Worm (Caenorhabditis elegans) whole organism, young adult: ENCODE results near the gene F44D12.10.
A peak's percentile ranks its signal among the peaks of the same experiment; 100 is the strongest.

ENCODE experiments used
- B0336.3 ChIP-seq: fragments of 200-800 bp; sonication (Bioruptor generic); IDR thresholded peaks from 2 replicates; pipeline ENCODE4 v1.3.6; 2022; ENCODE audit warnings: missing genetic modification characterization, missing compliant biosample characterization
- F22D6.2 ChIP-seq: sonication (generic microtip); optimal IDR thresholded peaks from 2 replicates; lab custom pipeline; 2016; ENCODE audit warnings: mild to moderate bottlenecking, missing genetic modification characterization, missing compliant biosample characterization
- F23B12.7 ChIP-seq: sonication (generic microtip); optimal IDR thresholded peaks from 2 replicates; lab custom pipeline; 2017; ENCODE audit warnings: missing genetic modification characterization, mild to moderate bottlenecking, missing compliant biosample characterization, antibody characterized with exemption, moderate library complexity; ENCODE audit not compliant: insufficient read depth
- F39B2.1 ChIP-seq: fragments of 200-800 bp; sonication (Bioruptor generic); IDR thresholded peaks from 2 replicates; pipeline ENCODE4 v1.3.6; 2022; ENCODE audit warnings: missing genetic modification reagents, missing genetic modification characterization, missing compliant biosample characterization
- K12H6.12 ChIP-seq: fragments of 200-800 bp; sonication (Bioruptor generic); optimal IDR thresholded peaks from 2 replicates; lab custom pipeline; 2018; ENCODE audit warnings: mild to moderate bottlenecking, missing genetic modification characterization, missing compliant biosample characterization
- Y53G8AR.9 ChIP-seq: fragments of 200-800 bp; sonication (Bioruptor generic); conservative IDR thresholded peaks from 2 replicates; pipeline ENCODE4 v1.3.6; 2022; ENCODE audit warnings: missing genetic modification reagents, missing genetic modification characterization, missing compliant biosample characterization
- Y56A3A.18 ChIP-seq: fragments of 200-800 bp; sonication (Bioruptor generic); IDR thresholded peaks from 2 replicates; pipeline ENCODE4 v1.3.6; 2022; ENCODE audit warnings: missing genetic modification reagents, missing genetic modification characterization, missing compliant biosample characterization
- Y67H2A.10 ChIP-seq: fragments of 200-800 bp; sonication (Bioruptor generic); conservative IDR thresholded peaks from 2 replicates; pipeline ENCODE4 v1.3.6; 2022; ENCODE audit warnings: missing genetic modification reagents, missing genetic modification characterization, missing compliant biosample characterization
- atf-7 ChIP-seq: sonication (generic microtip); optimal IDR thresholded peaks from 2 replicates; lab custom pipeline; 2017; ENCODE audit warnings: mild to moderate bottlenecking, missing genetic modification characterization, missing compliant biosample characterization
- athp-1 ChIP-seq: sonication (generic microtip); optimal IDR thresholded peaks from 2 replicates; lab custom pipeline; 2017; ENCODE audit warnings: mild to moderate bottlenecking, missing genetic modification characterization, missing compliant biosample characterization
- attf-3 ChIP-seq: fragments of 200-800 bp; sonication (Bioruptor generic); conservative IDR thresholded peaks from 2 replicates; pipeline ENCODE4 v1.3.6; 2022; ENCODE audit warnings: missing genetic modification reagents, missing genetic modification characterization, missing compliant biosample characterization
- ceh-100 ChIP-seq: fragments of 200-800 bp; sonication (Bioruptor generic); IDR thresholded peaks from 2 replicates; pipeline ENCODE4 v1.3.6; 2022; ENCODE audit warnings: missing genetic modification reagents, missing genetic modification characterization, missing compliant biosample characterization
- ceh-58 ChIP-seq: fragments of 200-800 bp; sonication (Bioruptor generic); IDR thresholded peaks from 2 replicates; pipeline ENCODE4 v1.3.6; 2022; ENCODE audit warnings: missing genetic modification characterization, missing compliant biosample characterization
- ceh-91 ChIP-seq: fragments of 200-800 bp; sonication (Bioruptor generic); IDR thresholded peaks from 2 replicates; pipeline ENCODE4 v1.3.6; 2022; ENCODE audit warnings: missing genetic modification reagents, missing genetic modification characterization, missing compliant biosample characterization
- dpl-1 ChIP-seq: fragments of 150-350 bp; optimal IDR thresholded peaks from 2 replicates; lab custom pipeline; 2014; ENCODE audit warnings: missing biosample characterization, missing genetic modification reagents, missing genetic modification characterization
- egl-18 ChIP-seq: fragments of 200-800 bp; sonication (Bioruptor generic); IDR thresholded peaks from 2 replicates; pipeline ENCODE4 v1.3.6; 2022; ENCODE audit warnings: missing genetic modification reagents, missing genetic modification characterization, missing compliant biosample characterization
- egl-44 ChIP-seq: fragments of 200-800 bp; sonication (Bioruptor generic); IDR thresholded peaks from 2 replicates; pipeline ENCODE4 v1.3.6; 2022; ENCODE audit warnings: missing genetic modification reagents, missing genetic modification characterization, missing compliant biosample characterization
- ekl-4 ChIP-seq: fragments of 200-800 bp; sonication (Bioruptor generic); IDR thresholded peaks from 2 replicates; pipeline ENCODE4 v1.3.6; 2022; ENCODE audit warnings: missing genetic modification reagents, missing genetic modification characterization, missing compliant biosample characterization
- ets-4 ChIP-seq: fragments of 200-800 bp; sonication (Bioruptor generic); optimal IDR thresholded peaks from 2 replicates; lab custom pipeline; 2018; ENCODE audit warnings: mild to moderate bottlenecking, missing genetic modification characterization, missing compliant biosample characterization
- gei-17 ChIP-seq: fragments of 200-800 bp; sonication (Bioruptor generic); optimal IDR thresholded peaks from 2 replicates; lab custom pipeline; 2018; ENCODE audit warnings: mild to moderate bottlenecking, missing genetic modification characterization, missing compliant biosample characterization
- hlh-12 ChIP-seq: sonication (generic microtip); optimal IDR thresholded peaks from 2 replicates; lab custom pipeline; 2016; ENCODE audit warnings: missing genetic modification characterization, missing compliant biosample characterization
- hmg-20 ChIP-seq: fragments of 200-800 bp; sonication (Bioruptor generic); IDR thresholded peaks from 2 replicates; pipeline ENCODE4 v1.3.6; 2022; ENCODE audit warnings: missing genetic modification reagents, missing genetic modification characterization, missing compliant biosample characterization
- let-607 ChIP-seq, 2 experiments: fragments of 200-800 bp in 1 of 2; sonication (Bioruptor generic) in 1 of 2; sonication (generic microtip) in 1 of 2; optimal IDR thresholded peaks; 2 replicates each; lab custom pipeline; 2016 to 2018; ENCODE audit warnings: mild to moderate bottlenecking in 2 of 2, missing compliant biosample characterization in 2 of 2, missing genetic modification characterization in 2 of 2, moderate library complexity in 2 of 2, missing genotype in 1 of 2
- madf-3 ChIP-seq: fragments of 200-800 bp; sonication (Bioruptor generic); IDR thresholded peaks from 2 replicates; pipeline ENCODE4 v1.3.6; 2022; ENCODE audit warnings: missing genetic modification reagents, missing genetic modification characterization, missing compliant biosample characterization
- nhr-179 ChIP-seq: sonication (generic microtip); optimal IDR thresholded peaks from 2 replicates; lab custom pipeline; 2016; ENCODE audit warnings: mild to moderate bottlenecking, missing genetic modification characterization, missing compliant biosample characterization
- nhr-80 ChIP-seq: sonication (generic microtip); optimal IDR thresholded peaks from 2 replicates; lab custom pipeline; 2016; ENCODE audit warnings: missing genetic modification characterization, missing compliant biosample characterization
- rec-8 ChIP-seq, 2 experiments: sonication (generic microtip); optimal IDR thresholded peaks; 2 replicates each; lab custom pipeline; 2016; ENCODE audit warnings: mild to moderate bottlenecking in 2 of 2, missing genetic modification characterization in 2 of 2, missing genetic modification reagents in 2 of 2, missing genotype in 2 of 2, missing biosample characterization in 1 of 2, missing compliant biosample characterization in 1 of 2, moderate library complexity in 1 of 2
- repo-1 ChIP-seq: sonication (generic microtip); optimal IDR thresholded peaks from 2 replicates; lab custom pipeline; 2017; ENCODE audit warnings: mild to moderate bottlenecking, missing genetic modification characterization, missing compliant biosample characterization
- sea-2 ChIP-seq: fragments of 200-800 bp; sonication (Bioruptor generic); IDR thresholded peaks from 2 replicates; pipeline ENCODE4 v1.3.6; 2022; ENCODE audit warnings: missing genetic modification characterization, missing compliant biosample characterization
- snpc-1.1 ChIP-seq: sonication (generic microtip); optimal IDR thresholded peaks from 2 replicates; lab custom pipeline; 2017; ENCODE audit warnings: missing genetic modification characterization, mild to moderate bottlenecking, missing compliant biosample characterization, antibody characterized with exemption, moderate library complexity, missing genotype, missing genetic modification reagents; ENCODE audit not compliant: insufficient read depth
- somi-1 ChIP-seq: fragments of 200-800 bp; sonication (Bioruptor generic); optimal IDR thresholded peaks from 2 replicates; lab custom pipeline; 2018; ENCODE audit warnings: mild to moderate bottlenecking, missing genetic modification characterization, missing compliant biosample characterization
- tbp1 ChIP-seq: fragments of 200-800 bp; sonication (Bioruptor generic); optimal IDR thresholded peaks from 2 replicates; lab custom pipeline; 2018; ENCODE audit warnings: mild to moderate bottlenecking, missing genetic modification characterization, missing compliant biosample characterization
- tbx-9 ChIP-seq: sonication (generic microtip); optimal IDR thresholded peaks from 2 replicates; lab custom pipeline; 2016; ENCODE audit warnings: borderline replicate concordance, missing genetic modification characterization, inconsistent platforms, missing compliant biosample characterization
- tlf-1 ChIP-seq: fragments of 200-800 bp; sonication (Bioruptor generic); optimal IDR thresholded peaks from 2 replicates; lab custom pipeline; 2018; ENCODE audit warnings: mild to moderate bottlenecking, missing genetic modification characterization, missing compliant biosample characterization
- xnd-1 ChIP-seq: sonication (generic microtip); optimal IDR thresholded peaks from 2 replicates; lab custom pipeline; 2016; ENCODE audit warnings: missing genotype, missing genetic modification reagents, missing genetic modification characterization, missing compliant biosample characterization
- zim-3 ChIP-seq: sonication (generic microtip); optimal IDR thresholded peaks from 2 replicates; lab custom pipeline; 2017; ENCODE audit warnings: mild to moderate bottlenecking, missing genetic modification characterization, moderate library complexity, missing compliant biosample characterization
- ztf-22 ChIP-seq: fragments of 200-800 bp; sonication (Bioruptor generic); optimal IDR thresholded peaks from 2 replicates; lab custom pipeline; 2018; ENCODE audit warnings: mild to moderate bottlenecking, missing genetic modification characterization, moderate library complexity, missing compliant biosample characterization

The F44D12.10 gene

DNA sequence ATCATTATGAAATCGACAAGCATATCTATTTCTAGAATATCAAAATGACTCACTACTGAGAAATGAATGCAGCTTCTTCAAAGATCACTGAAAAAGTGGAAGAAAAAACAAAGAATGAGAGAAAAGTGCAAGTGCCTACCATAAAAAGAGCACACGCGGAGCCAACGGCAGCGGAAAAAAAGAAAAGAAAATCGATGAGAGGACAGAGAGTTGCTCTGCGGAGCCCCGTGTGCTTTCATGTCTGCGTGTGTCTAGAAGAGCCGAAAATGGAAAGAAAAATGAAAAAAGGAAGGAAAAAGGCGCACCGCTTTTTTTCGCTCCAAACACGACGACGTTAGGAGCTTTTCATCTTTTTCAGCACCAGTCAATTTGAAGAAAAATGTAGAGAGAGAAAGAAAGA lies 25.9 kb upstream of the F44D12.10 start, which contains the start of gene ipla-7:
Gene ipla-7 (minus strand): TSS at position 122 of the 400 bp plus-strand sequence.
- no peak for TF ChIP-seq attf-3 (GFP tag; lab: Robert Waterston, UW)
- peak; percentile 16 for TF ChIP-seq nhr-80 (tag; lab: Kevin White, UChicago)
- TF ChIP-seq nhr-179 (tag; lab: Kevin White, UChicago): no peak
- no peak for TF ChIP-seq gei-17 (GFP tag; lab: Kevin White, UChicago)

DNA sequence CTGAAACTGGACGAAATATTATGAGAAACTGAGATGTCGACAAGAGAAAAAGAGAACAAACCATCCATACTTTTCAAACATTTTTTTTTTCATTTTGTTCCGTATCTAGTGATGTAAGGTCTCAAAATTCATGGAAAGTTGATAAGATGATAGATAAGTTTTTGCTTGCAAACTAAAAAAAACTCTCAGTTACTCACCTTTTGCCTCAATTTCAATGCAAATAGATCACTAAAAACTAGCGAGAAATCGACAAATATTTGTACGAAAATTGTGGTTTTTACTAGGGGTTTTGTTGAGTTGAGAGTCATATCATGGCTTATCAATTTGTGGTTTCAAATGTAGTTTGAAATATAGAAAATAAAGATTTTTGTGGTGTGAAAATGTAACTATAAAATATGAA lies 23.9 kb upstream of the F44D12.10 start:
- no peak for TF ChIP-seq somi-1 (GFP tag; lab: Kevin White, UChicago)
- no peak for TF ChIP-seq ets-4 (GFP tag; lab: Kevin White, UChicago)
- TF ChIP-seq athp-1 (tag; lab: Kevin White, UChicago): no peak
- peak; percentile 31 for TF ChIP-seq nhr-80 (tag; lab: Kevin White, UChicago)

DNA sequence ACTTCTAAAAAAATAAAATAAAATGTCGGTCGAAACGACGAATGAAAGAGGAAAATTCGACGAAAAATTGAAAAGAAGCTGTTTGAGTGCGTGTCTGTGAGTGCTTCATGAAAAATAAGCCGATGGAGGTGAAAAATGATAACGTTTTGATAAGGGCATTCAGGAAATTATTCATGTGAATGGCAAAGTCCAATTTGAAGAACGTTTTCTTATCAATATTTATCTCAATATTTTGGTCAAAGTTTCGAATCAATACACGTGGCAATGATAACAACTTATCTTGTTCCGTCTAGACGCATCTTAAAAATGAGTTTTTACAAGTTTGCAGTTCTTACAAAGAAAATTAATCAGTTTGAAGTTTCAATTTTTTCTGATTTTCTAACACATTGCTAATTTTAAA lies 22.3 kb upstream of the F44D12.10 start:
- TF ChIP-seq ceh-100 (GFP tag; lab: Robert Waterston, UW) (no peak), hlh-12 (tag; lab: Kevin White, UChicago) (no peak), ets-4 (GFP tag; lab: Kevin White, UChicago) (peak; percentile 40), rec-8 (tag; optimal IDR thresholded peaks at IDR 0.05; lab: Kevin White, UChicago) (no peak), ztf-22 (GFP tag; lab: Kevin White, UChicago) (peak; percentile 17), nhr-80 (tag; lab: Kevin White, UChicago) (peak; percentile 73), F22D6.2 (tag; lab: Kevin White, UChicago) (no peak), let-607 (tag; optimal IDR thresholded peaks at IDR 0.05; lab: Kevin White, UChicago) (peak in 1 of 2 experiments; percentile 53), Y67H2A.10 (GFP tag; lab: Robert Waterston, UW) (no peak), ekl-4 (GFP tag; lab: Robert Waterston, UW) (no peak), dpl-1 (no peak), athp-1 (tag; lab: Kevin White, UChicago) (no peak), tlf-1 (GFP tag; lab: Kevin White, UChicago) (no peak), F39B2.1 (GFP tag; lab: Robert Waterston, UW) (no peak), ceh-58 (GFP tag; lab: Robert Waterston, UW) (no peak), atf-7 (tag; lab: Kevin White, UChicago) (peak; percentile 4), snpc-1.1 (tag; lab: Kevin White, UChicago) (no peak), sea-2 (GFP tag; lab: Robert Waterston, UW) (no peak), repo-1 (no peak), B0336.3 (GFP tag; lab: Robert Waterston, UW) (no peak)

DNA sequence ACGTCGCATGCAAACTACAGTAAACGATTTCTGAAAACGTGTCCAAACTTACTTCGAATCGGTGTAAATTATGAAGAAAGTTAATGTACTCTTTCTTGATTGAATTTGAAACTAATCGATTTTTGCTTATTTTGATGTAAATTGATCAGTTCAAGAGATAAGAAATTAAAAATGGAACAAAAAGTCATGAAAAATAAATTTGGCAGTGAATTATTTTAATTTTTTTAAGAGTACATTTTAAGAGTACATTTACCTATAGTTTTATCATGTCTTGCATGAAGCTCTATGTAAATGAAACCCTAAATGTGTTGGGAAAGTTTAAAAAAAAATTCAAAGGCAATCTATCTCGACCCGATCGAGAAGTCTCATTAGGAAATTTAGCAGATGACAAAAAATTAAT lies 19.3 kb upstream of the F44D12.10 start, which contains the start of gene T04B2.7:
Gene T04B2.7 (minus strand): TSS at position 101 of the 400 bp plus-strand sequence.
- TF ChIP-seq xnd-1 (tag; lab: Kevin White, UChicago) (no peak), zim-3 (tag; lab: Kevin White, UChicago) (no peak), K12H6.12 (tag; lab: Kevin White, UChicago) (no peak), egl-18 (GFP tag; lab: Robert Waterston, UW) (no peak), tbp1 (GFP tag; lab: Kevin White, UChicago) (no peak), tbx-9 (tag; lab: Kevin White, UChicago) (no peak), F23B12.7 (tag; lab: Kevin White, UChicago) (no peak), hmg-20 (GFP tag; lab: Robert Waterston, UW) (no peak), Y53G8AR.9 (GFP tag; lab: Robert Waterston, UW) (no peak), Y56A3A.18 (GFP tag; lab: Robert Waterston, UW) (no peak), snpc-1.1 (tag; lab: Kevin White, UChicago) (no peak), madf-3 (GFP tag; lab: Robert Waterston, UW) (no peak), ceh-91 (GFP tag; lab: Robert Waterston, UW) (no peak), egl-44 (no peak), gei-17 (GFP tag; lab: Kevin White, UChicago) (no peak)
